Worm (Caenorhabditis elegans): ENCODE measurements around the gene clec-230.

DNA sequence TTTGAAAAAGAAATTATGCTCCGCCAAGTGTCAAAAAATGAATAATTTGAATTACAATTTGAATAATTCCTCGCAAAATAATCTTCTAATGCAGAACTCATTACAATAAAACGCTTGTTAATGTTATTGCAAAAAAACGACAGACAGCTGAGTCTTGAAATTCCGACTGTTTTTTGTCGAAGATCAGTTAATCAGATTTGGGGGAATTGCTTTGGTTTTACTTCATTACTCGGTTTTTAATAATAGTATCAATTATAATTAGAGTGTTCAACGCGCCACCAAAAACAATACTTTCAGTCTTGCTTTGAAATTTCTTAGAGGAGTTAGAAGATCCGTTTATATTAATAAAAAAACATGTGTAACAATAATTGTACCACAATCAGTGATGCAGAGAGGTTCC lies 29.0 kb upstream of the clec-230 start, which contains the start of gene srh-122:
- TF ChIP-seq nfya-2 (GFP tag; IDR thresholded peaks at IDR 0.05) (no peak), let-607 (tag; optimal IDR thresholded peaks at IDR 0.05) (no peak), pha-4 (tag; optimal IDR thresholded peaks at IDR 0.05) (no peak), ama-1 (optimal IDR thresholded peaks at IDR 0.05) (no peak), ama-1 (GFP tag; optimal IDR thresholded peaks at IDR 0.05) (no peak), egl-18 (GFP tag; IDR thresholded peaks at IDR 0.05) (no peak), snpc-4 (GFP tag; optimal IDR thresholded peaks at IDR 0.05) (no peak), snpc-4 (tag; optimal IDR thresholded peaks at IDR 0.05) (no peak), rpc-1 (optimal IDR thresholded peaks at IDR 0.05) (no peak), rpc-1 (tag; optimal IDR thresholded peaks at IDR 0.05) (no peak), nhr-80 (tag; optimal IDR thresholded peaks at IDR 0.05) (no peak)

Data from whole organism, young adult.